Worm (Caenorhabditis elegans) whole organism, L1 larva: ENCODE measurements around the gene clp-7.

Source experiments
- C04F5.9 ChIP-seq: sonication (generic microtip); optimal IDR thresholded peaks from 2 replicates; lab custom pipeline; 2016; ENCODE audit warnings: missing genetic modification characterization, missing compliant biosample characterization
- ceh-82 ChIP-seq, 3 experiments: fragments of 150-350 bp in 1 of 3; sonication (generic microtip) in 2 of 3; optimal IDR thresholded peaks; 2 replicates each; lab custom pipeline; 2014 to 2017; ENCODE audit warnings: missing biosample characterization in 3 of 3, missing genetic modification characterization in 3 of 3
- irx-1 ChIP-seq: sonication (generic microtip); optimal IDR thresholded peaks from 2 replicates; lab custom pipeline; 2016; ENCODE audit warnings: missing genetic modification characterization, missing compliant biosample characterization
- lin-39 ChIP-seq: fragments of 150-350 bp; optimal IDR thresholded peaks from 2 replicates; lab custom pipeline; 2014; ENCODE audit warnings: missing biosample characterization, missing genetic modification reagents, missing genetic modification characterization
- unc-130 ChIP-seq: fragments of 150-350 bp; optimal IDR thresholded peaks from 2 replicates; lab custom pipeline; 2017; ENCODE audit warnings: missing biosample characterization, missing genetic modification characterization, inconsistent platforms

ce11 chrIV:1454194-1454593, 8.4 kb upstream of the clp-7 start:
- TF ChIP-seq ceh-82 (tag; optimal IDR thresholded peaks at IDR 0.05; lab: Kevin White, UChicago) = no peak
- TF ChIP-seq unc-130 (tag; lab: Kevin White, UChicago) = peak; percentile 28
- no peak for TF ChIP-seq C04F5.9 (tag; lab: Kevin White, UChicago)
- TF ChIP-seq irx-1 = no peak
- no peak for TF ChIP-seq lin-39 (tag; lab: Kevin White, UChicago)
